Fruit fly (Drosophila melanogaster) whole organism, prepupa: Measurements from ENCODE around the gene CG31220.

ENCODE experiments used
- CG16779 ChIP-seq: fragments of 200-800 bp; sonication (Bioruptor generic); optimal IDR thresholded peaks from 3 replicates; lab custom pipeline; 2017; ENCODE audit warnings: missing biosample characterization, mild to moderate bottlenecking, missing genetic modification characterization
- CG4318 ChIP-seq: fragments of 200-800 bp; sonication (Bioruptor generic); optimal IDR thresholded peaks from 3 replicates; lab custom pipeline; 2017; ENCODE audit warnings: missing biosample characterization, mild to moderate bottlenecking, missing genetic modification characterization
- Hr38 ChIP-seq: sonication (Bioruptor generic); optimal IDR thresholded peaks from 2 replicates; lab custom pipeline; 2016; ENCODE audit warnings: missing biosample characterization, missing genetic modification characterization
- Hr39 ChIP-seq: fragments of 200-800 bp; sonication (Bioruptor generic); optimal IDR thresholded peaks from 2 replicates; lab custom pipeline; 2016; ENCODE audit warnings: missing biosample characterization, missing genetic modification characterization
- OdsH ChIP-seq: fragments of 200-800 bp; sonication (Bioruptor generic); optimal IDR thresholded peaks from 3 replicates; lab custom pipeline; 2016; ENCODE audit warnings: missing biosample characterization, missing genetic modification characterization
- eg ChIP-seq: fragments of 200-800 bp; sonication (Bioruptor generic); IDR thresholded peaks from 3 replicates; pipeline ENCODE4 v1.3.6; 2022; ENCODE audit warnings: missing biosample characterization, missing genetic modification characterization

DNA sequence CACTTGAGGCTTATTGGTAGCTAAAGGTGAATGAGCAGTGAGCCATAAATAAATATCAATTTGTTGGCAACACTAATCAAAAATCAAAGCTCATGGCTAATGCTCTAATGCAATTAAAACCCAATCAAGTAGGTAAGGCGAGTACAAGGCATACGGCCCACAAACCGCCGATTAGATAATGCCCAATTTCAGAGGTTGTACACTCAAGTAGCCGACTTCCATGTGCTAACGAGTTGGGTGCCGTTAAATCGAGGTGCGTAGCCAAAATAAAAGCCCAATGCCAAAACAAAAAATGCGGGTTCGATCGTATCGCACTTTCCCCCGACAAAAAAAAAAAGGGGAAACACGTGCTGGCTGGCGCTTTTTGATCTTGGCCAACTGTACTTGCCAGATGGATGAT, 26.3 kb upstream of the CG31220 start:
- no peak for TF ChIP-seq Hr39 (GFP tag; lab: Kevin White, UChicago)
- TF ChIP-seq Hr38 (GFP tag; lab: Kevin White, UChicago), result no peak
- TF ChIP-seq CG4318, result no peak
- TF ChIP-seq CG16779 (tag; lab: Kevin White, UChicago), result no peak
- TF ChIP-seq eg, result no peak
- TF ChIP-seq OdsH, result no peak
